Worm (Caenorhabditis elegans) whole organism, L4 larva: ENCODE results near the gene pqn-92.

Source experiments
- R02D3.7 ChIP-seq: fragments of 150-350 bp; sonication (generic microtip); optimal IDR thresholded peaks from 3 replicates; lab custom pipeline; 2014; ENCODE audit warnings: missing biosample characterization, missing genetic modification characterization
- ZK546.5 ChIP-seq, 2 experiments: sonication (generic microtip); optimal IDR thresholded peaks; 2 replicates each; lab custom pipeline; 2017; ENCODE audit warnings: missing biosample characterization in 2 of 2, missing genetic modification characterization in 2 of 2
- aha-1 ChIP-seq: fragments of 150-350 bp; peaks from one replicate; lab custom pipeline; 2014; ENCODE audit warnings: missing biosample characterization, missing genetic modification characterization
- aly-2 ChIP-seq: sonication (generic microtip); optimal IDR thresholded peaks from 2 replicates; lab custom pipeline; 2018; ENCODE audit warnings: missing biosample characterization, missing genetic modification characterization
- dmd-9 ChIP-seq: fragments of 200-800 bp; sonication (Bioruptor generic); IDR thresholded peaks from 2 replicates; pipeline ENCODE4 v1.3.6; 2022; ENCODE audit warnings: missing genetic modification reagents, missing genetic modification characterization, missing compliant biosample characterization
- egl-27 ChIP-seq: sonication (generic microtip); optimal IDR thresholded peaks from 3 replicates; lab custom pipeline; 2017; ENCODE audit warnings: missing biosample characterization, missing genetic modification reagents, missing genetic modification characterization
- nhr-102 ChIP-seq: sonication (generic microtip); optimal IDR thresholded peaks from 2 replicates; lab custom pipeline; 2016; ENCODE audit warnings: mild to moderate bottlenecking, missing genetic modification characterization, moderate library complexity, missing compliant biosample characterization
- pqm-1 ChIP-seq: sonication (generic microtip); optimal IDR thresholded peaks from 2 replicates; lab custom pipeline; 2017; ENCODE audit warnings: missing biosample characterization, missing genetic modification characterization
- zip-2 ChIP-seq: fragments of 150-350 bp; optimal IDR thresholded peaks from 2 replicates; lab custom pipeline; 2014; ENCODE audit warnings: missing biosample characterization, missing genetic modification characterization

ce11 chrIII:12351301-12351700 lies 43.7 kb downstream of the pqn-92 start, which contains the start of the genes pph-4.1 and Y75B8A.31:
- TF ChIP-seq dmd-9 (GFP tag; lab: Robert Waterston, UW) (peak; percentile 92), aha-1 (tag; lab: Kevin White, UChicago) (no peak), R02D3.7 (tag; lab: Kevin White, UChicago) (no peak), aly-2 (tag; lab: Kevin White, UChicago) (no peak), egl-27 (tag; lab: Kevin White, UChicago) (no peak), zip-2 (no peak), pqm-1 (tag; lab: Kevin White, UChicago) (no peak), nhr-102 (tag; lab: Kevin White, UChicago) (peak; percentile 71), ZK546.5 (tag; optimal IDR thresholded peaks at IDR 0.05; lab: Kevin White, UChicago) (no peak)
